Fruit fly (Drosophila melanogaster) whole organism, prepupa: ENCODE results near the gene CG6325.

ENCODE experiments used
- Blimp-1 ChIP-seq: fragments of 200-800 bp; sonication (Bioruptor generic); optimal IDR thresholded peaks from 3 replicates; lab custom pipeline; 2017; ENCODE audit warnings: missing biosample characterization, missing genetic modification characterization, mild to moderate bottlenecking, moderate library complexity, missing genetic modification reagents
- CG11762 ChIP-seq: fragments of 200-800 bp; sonication (Bioruptor generic); optimal IDR thresholded peaks from 3 replicates; lab custom pipeline; 2016; ENCODE audit warnings: missing biosample characterization, missing genetic modification characterization; ENCODE audit not compliant: insufficient read depth
- CG1621 ChIP-seq: fragments of 200-800 bp; sonication (Bioruptor generic); optimal IDR thresholded peaks from 3 replicates; lab custom pipeline; 2018; ENCODE audit warnings: missing biosample characterization, mild to moderate bottlenecking, missing genetic modification characterization
- CG16779 ChIP-seq: fragments of 200-800 bp; sonication (Bioruptor generic); optimal IDR thresholded peaks from 3 replicates; lab custom pipeline; 2017; ENCODE audit warnings: missing biosample characterization, mild to moderate bottlenecking, missing genetic modification characterization
- CG3032 ChIP-seq: fragments of 200-800 bp; optimal IDR thresholded peaks from 2 replicates; lab custom pipeline; 2019; ENCODE audit warnings: missing biosample characterization, mild to moderate bottlenecking, missing genetic modification characterization, moderate library complexity
- CG31627 ChIP-seq: fragments of 200-800 bp; sonication (Bioruptor generic); optimal IDR thresholded peaks from 3 replicates; lab custom pipeline; 2016; ENCODE audit warnings: missing biosample characterization, missing genetic modification characterization
- CG3919 ChIP-seq: fragments of 200-800 bp; sonication (Bioruptor generic); optimal IDR thresholded peaks from 3 replicates; lab custom pipeline; 2016; ENCODE audit warnings: missing biosample characterization, missing genetic modification characterization
- CG4318 ChIP-seq: fragments of 200-800 bp; sonication (Bioruptor generic); optimal IDR thresholded peaks from 3 replicates; lab custom pipeline; 2017; ENCODE audit warnings: missing biosample characterization, mild to moderate bottlenecking, missing genetic modification characterization
- CG6163 ChIP-seq: fragments of 200-800 bp; sonication (Bioruptor generic); IDR thresholded peaks from 3 replicates; pipeline ENCODE4 v1.3.6; 2022; ENCODE audit warnings: missing biosample characterization, missing genetic modification characterization
- CG6276 ChIP-seq: fragments of 200-800 bp; sonication (Bioruptor generic); optimal IDR thresholded peaks from 2 replicates; lab custom pipeline; 2017; ENCODE audit warnings: missing biosample characterization, mild to moderate bottlenecking, missing genetic modification characterization
- CG6792 ChIP-seq: fragments of 200-800 bp; sonication (Bioruptor generic); optimal IDR thresholded peaks from 3 replicates; lab custom pipeline; 2016; ENCODE audit warnings: missing biosample characterization, missing genetic modification characterization
- CG7368 ChIP-seq: fragments of 200-800 bp; sonication (Bioruptor generic); optimal IDR thresholded peaks from 3 replicates; lab custom pipeline; 2016; ENCODE audit warnings: missing biosample characterization, missing genetic modification characterization
- CG8319 ChIP-seq: fragments of 200-800 bp; sonication (Bioruptor generic); optimal IDR thresholded peaks from 3 replicates; lab custom pipeline; 2016; ENCODE audit warnings: missing biosample characterization, missing genetic modification characterization
- CG8632 ChIP-seq: fragments of 200-800 bp; sonication (Bioruptor generic); optimal IDR thresholded peaks from 3 replicates; lab custom pipeline; 2016; ENCODE audit warnings: missing biosample characterization, missing genetic modification characterization
- CG9139 ChIP-seq: fragments of 200-800 bp; sonication (Bioruptor generic); optimal IDR thresholded peaks from 3 replicates; lab custom pipeline; 2017; ENCODE audit warnings: missing biosample characterization, mild to moderate bottlenecking, missing genetic modification characterization
- Eip75B ChIP-seq: fragments of 200-800 bp; sonication (Bioruptor generic); optimal IDR thresholded peaks from 3 replicates; lab custom pipeline; 2016; ENCODE audit warnings: missing biosample characterization, missing genetic modification characterization
- Gug ChIP-seq: fragments of 200-800 bp; sonication (Bioruptor generic); IDR thresholded peaks from 2 replicates; pipeline ENCODE4 v1.3.6; 2022; ENCODE audit warnings: missing biosample characterization, missing genetic modification characterization
- Hr38 ChIP-seq: sonication (Bioruptor generic); optimal IDR thresholded peaks from 2 replicates; lab custom pipeline; 2016; ENCODE audit warnings: missing biosample characterization, missing genetic modification characterization
- Hr39 ChIP-seq: fragments of 200-800 bp; sonication (Bioruptor generic); optimal IDR thresholded peaks from 2 replicates; lab custom pipeline; 2016; ENCODE audit warnings: missing biosample characterization, missing genetic modification characterization
- Hr4 ChIP-seq: fragments of 200-800 bp; sonication (Bioruptor generic); optimal IDR thresholded peaks from 3 replicates; lab custom pipeline; 2016; ENCODE audit warnings: missing biosample characterization, missing genetic modification characterization
- OdsH ChIP-seq: fragments of 200-800 bp; sonication (Bioruptor generic); optimal IDR thresholded peaks from 3 replicates; lab custom pipeline; 2016; ENCODE audit warnings: missing biosample characterization, missing genetic modification characterization
- Smox ChIP-seq: fragments of 200-800 bp; sonication (Bioruptor generic); optimal IDR thresholded peaks from 3 replicates; lab custom pipeline; 2016; ENCODE audit warnings: missing biosample characterization, missing genetic modification characterization
- Sox102F ChIP-seq: fragments of 200-800 bp; sonication (Bioruptor generic); optimal IDR thresholded peaks from 2 replicates; lab custom pipeline; 2016; ENCODE audit warnings: missing biosample characterization, mild to moderate bottlenecking, missing genetic modification characterization
- Sox14 ChIP-seq: fragments of 200-800 bp; sonication (Bioruptor generic); optimal IDR thresholded peaks from 3 replicates; lab custom pipeline; 2016; ENCODE audit warnings: missing biosample characterization, missing genetic modification characterization
- Sox15 ChIP-seq: fragments of 200-800 bp; sonication (Bioruptor generic); optimal IDR thresholded peaks from 3 replicates; lab custom pipeline; 2016; ENCODE audit warnings: missing biosample characterization, missing genetic modification characterization
- achi ChIP-seq: fragments of 200-800 bp; sonication (Bioruptor generic); optimal IDR thresholded peaks from 3 replicates; lab custom pipeline; 2016; ENCODE audit warnings: missing biosample characterization, missing genetic modification characterization
- dsx ChIP-seq: fragments of 200-800 bp; optimal IDR thresholded peaks from 3 replicates; lab custom pipeline; 2019; ENCODE audit warnings: missing biosample characterization, mild to moderate bottlenecking, missing genetic modification characterization, moderate library complexity; ENCODE audit not compliant: poor library complexity, severe bottlenecking
- esn ChIP-seq: fragments of 200-800 bp; sonication (Bioruptor generic); optimal IDR thresholded peaks from 2 replicates; lab custom pipeline; 2016; ENCODE audit warnings: missing biosample characterization, mild to moderate bottlenecking, missing genetic modification characterization, moderate library complexity
- fkh ChIP-seq: fragments of 200-800 bp; sonication (Bioruptor generic); optimal IDR thresholded peaks from 3 replicates; lab custom pipeline; 2017; ENCODE audit warnings: missing biosample characterization, mild to moderate bottlenecking, missing genetic modification characterization, moderate library complexity
- lz ChIP-seq: fragments of 200-800 bp; sonication (Bioruptor generic); optimal IDR thresholded peaks from 3 replicates; lab custom pipeline; 2016; ENCODE audit warnings: missing biosample characterization, missing genetic modification characterization
- pdm3 ChIP-seq: fragments of 200-800 bp; sonication (Bioruptor generic); optimal IDR thresholded peaks from 3 replicates; lab custom pipeline; 2016; ENCODE audit warnings: missing biosample characterization, missing genetic modification characterization
- ss ChIP-seq, 2 experiments: fragments of 200-800 bp; sonication (Bioruptor generic); optimal IDR thresholded peaks; 2 replicates in 1 of 2; 3 replicates in 1 of 2; lab custom pipeline; 2017 to 2018; ENCODE audit warnings: mild to moderate bottlenecking in 2 of 2, missing biosample characterization in 2 of 2, missing genetic modification characterization in 2 of 2, moderate library complexity in 1 of 2
- svp ChIP-seq: fragments of 200-800 bp; sonication (Bioruptor generic); peaks from one replicate; lab custom pipeline; 2016; ENCODE audit warnings: missing biosample characterization, missing genetic modification characterization
- vri ChIP-seq: fragments of 200-800 bp; sonication (Bioruptor generic); optimal IDR thresholded peaks from 3 replicates; lab custom pipeline; 2016; ENCODE audit warnings: missing biosample characterization, mild to moderate bottlenecking, missing genetic modification characterization

The CG6325 gene

DNA sequence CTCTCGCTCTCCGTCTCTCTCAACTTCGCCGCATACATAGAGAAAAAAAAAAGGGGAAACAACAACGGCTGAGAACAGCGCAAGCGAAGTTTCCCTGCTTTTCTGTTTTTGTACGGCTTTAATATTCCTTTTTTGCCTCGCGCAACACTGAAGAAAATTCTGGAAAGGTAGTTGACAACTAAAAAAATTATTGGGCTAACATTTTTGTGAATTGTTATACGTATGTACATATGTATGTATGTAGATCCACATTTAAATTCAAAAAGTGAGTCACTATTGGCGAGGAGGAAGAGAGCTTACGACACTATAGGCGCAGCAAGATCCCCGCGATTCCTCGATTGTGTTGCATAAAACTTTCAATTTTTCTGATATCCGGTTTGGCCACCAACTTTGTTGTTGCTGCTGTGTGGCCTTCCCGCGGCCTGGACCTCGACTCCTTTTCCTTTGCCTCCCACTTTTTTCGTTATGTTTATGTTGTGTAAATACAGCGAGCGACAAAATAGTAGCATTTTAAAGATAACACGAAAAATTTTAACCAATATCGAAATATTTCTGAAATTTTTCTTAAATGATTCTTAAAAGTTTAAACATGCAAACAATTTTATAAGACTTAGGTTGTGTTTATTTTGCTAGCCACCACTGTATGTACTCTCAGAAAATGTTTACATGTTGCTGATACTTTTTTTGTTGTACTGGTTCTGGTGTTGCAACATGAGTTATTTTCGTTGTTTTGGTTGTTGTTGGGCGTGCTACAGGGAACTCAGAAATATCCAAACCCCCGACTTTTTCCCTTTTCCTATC lies 50.3 kb downstream of the CG6325 start (continued):
- TF ChIP-seq CG11762 (GFP tag; lab: Kevin White, UChicago) (peak; percentile 83), OdsH (GFP tag; lab: Kevin White, UChicago) (peak; percentile 87), CG8319 (GFP tag; lab: Kevin White, UChicago) (peak; percentile 81), Hr38 (GFP tag; lab: Kevin White, UChicago) (peak; percentile 51), CG1621 (peak; percentile 81), CG31627 (GFP tag; lab: Kevin White, UChicago) (peak; percentile 92), CG3919 (GFP tag; lab: Kevin White, UChicago) (peak; percentile 94), CG6276 (GFP tag; lab: Kevin White, UChicago) (peak; percentile 92), CG6792 (GFP tag; lab: Kevin White, UChicago) (peak; percentile 93), fkh (GFP tag; lab: Kevin White, UChicago) (peak; percentile 65), Smox (GFP tag; lab: Kevin White, UChicago) (peak; percentile 95), CG4318 (GFP tag; lab: Kevin White, UChicago) (peak; percentile 76), Sox102F (peak; percentile 93), CG7368 (GFP tag; lab: Kevin White, UChicago) (peak; percentile 93), esn (GFP tag; lab: Kevin White, UChicago) (peak; percentile 98), ss (GFP tag; optimal IDR thresholded peaks at IDR 0.05; lab: Kevin White, UChicago) (peak; percentile 87 to 95), Gug (GFP tag; lab: Robert Waterston, UW) (no peak), dsx (GFP tag; lab: Kevin White, UChicago) (peak; percentile 95), achi (GFP tag; lab: Kevin White, UChicago) (peak; percentile 93), svp (GFP tag; lab: Kevin White, UChicago) (peak; percentile 98), pdm3 (GFP tag; lab: Kevin White, UChicago) (peak; percentile 92), CG3032 (tag; lab: Kevin White, UChicago) (peak; percentile 89), CG16779 (peak; percentile 87), Hr4 (GFP tag; lab: Kevin White, UChicago) (peak; percentile 93), CG9139 (GFP tag; lab: Kevin White, UChicago) (peak; percentile 81), vri (GFP tag; lab: Kevin White, UChicago) (peak; percentile 92), lz (GFP tag; lab: Kevin White, UChicago) (peak; percentile 94), CG6163 (no peak), CG8632 (GFP tag; lab: Kevin White, UChicago) (peak; percentile 90), Eip75B (GFP tag; lab: Kevin White, UChicago) (peak; percentile 96), Hr39 (GFP tag; lab: Kevin White, UChicago) (peak; percentile 93), Sox14 (GFP tag; lab: Kevin White, UChicago) (peak; percentile 94)

DNA sequence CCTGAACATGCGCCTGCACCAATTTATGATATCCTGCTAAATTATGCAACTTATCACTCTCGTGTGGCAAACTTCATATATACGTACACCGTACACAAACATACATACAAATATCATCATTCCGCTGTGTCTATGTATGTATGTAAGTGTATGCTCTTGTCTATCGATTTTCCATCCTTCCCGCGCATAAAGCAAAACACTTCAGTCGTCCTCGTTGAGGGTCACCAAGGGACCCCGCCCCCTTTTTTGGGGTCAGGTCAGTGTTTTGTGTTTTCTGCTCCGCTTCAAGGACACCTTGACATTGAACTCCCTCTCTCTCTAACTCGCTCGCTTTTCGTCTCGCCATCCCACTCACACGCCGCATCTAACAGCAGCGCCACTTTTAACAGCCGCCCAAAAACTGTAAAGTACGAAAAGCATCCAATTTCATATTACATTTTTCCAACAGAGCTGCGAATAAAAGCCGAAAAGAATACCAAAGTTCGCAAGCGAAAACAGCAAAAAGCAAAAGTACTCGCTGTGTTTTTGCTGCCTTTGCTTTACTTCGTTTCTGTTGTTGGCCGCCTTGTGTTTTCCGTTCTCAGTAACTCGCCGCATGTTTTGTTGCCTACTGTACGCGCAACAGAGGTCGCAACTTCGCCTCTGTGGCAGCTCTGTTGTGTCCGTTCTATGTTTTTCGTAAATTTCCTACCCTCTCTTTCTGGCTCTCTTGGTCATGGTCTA lies 51.1 kb downstream of the CG6325 start:
- TF ChIP-seq svp (GFP tag; lab: Kevin White, UChicago) = peak; percentile 46
- no peak for TF ChIP-seq Sox15
- no peak for TF ChIP-seq Blimp-1 (GFP tag; lab: Kevin White, UChicago)
